Fruit fly (Drosophila melanogaster) whole organism, pupa: Measurements from ENCODE around the gene CG14194.

ENCODE experiments used
- CG10348 ChIP-seq: fragments of 200-800 bp; sonication (Bioruptor generic); IDR thresholded peaks from 2 replicates; pipeline ENCODE4 v1.3.6; 2022; ENCODE audit warnings: missing biosample characterization, missing genetic modification characterization
- CG12605 ChIP-seq: fragments of 200-800 bp; sonication (Bioruptor generic); IDR thresholded peaks from 2 replicates; pipeline ENCODE4 v1.3.6; 2022; ENCODE audit warnings: missing biosample characterization, missing genetic modification characterization
- CG13204 ChIP-seq: fragments of 200-800 bp; sonication (Bioruptor generic); optimal IDR thresholded peaks from 2 replicates; lab custom pipeline; 2018; ENCODE audit warnings: missing biosample characterization, mild to moderate bottlenecking, missing genetic modification characterization, moderate library complexity
- CG14655 ChIP-seq: fragments of 200-800 bp; sonication (Bioruptor generic); optimal IDR thresholded peaks from 3 replicates; lab custom pipeline; 2017; ENCODE audit warnings: mild to moderate bottlenecking, missing biosample characterization, missing genetic modification reagents, missing genetic modification characterization
- CG15710 ChIP-seq: fragments of 200-800 bp; sonication (Bioruptor generic); optimal IDR thresholded peaks from 2 replicates; lab custom pipeline; 2018; ENCODE audit warnings: missing biosample characterization, mild to moderate bottlenecking, missing genetic modification characterization, moderate library complexity
- CG17806 ChIP-seq: fragments of 200-800 bp; sonication (Bioruptor generic); optimal IDR thresholded peaks from 2 replicates; lab custom pipeline; 2018; ENCODE audit warnings: missing biosample characterization, mild to moderate bottlenecking, missing genetic modification characterization, moderate library complexity
- CG32121 ChIP-seq: fragments of 200-800 bp; sonication (Bioruptor generic); IDR thresholded peaks from 2 replicates; pipeline ENCODE4 v1.3.6; 2022; ENCODE audit warnings: missing biosample characterization, missing genetic modification characterization
- CG34367 ChIP-seq: fragments of 200-800 bp; sonication (Bioruptor generic); optimal IDR thresholded peaks from 2 replicates; lab custom pipeline; 2018; ENCODE audit warnings: missing biosample characterization, mild to moderate bottlenecking, missing genetic modification characterization
- CG4496 ChIP-seq: fragments of 200-800 bp; sonication (Bioruptor generic); IDR thresholded peaks from 3 replicates; pipeline ENCODE4 v1.3.6; 2022; ENCODE audit warnings: missing biosample characterization, missing genetic modification characterization
- CG8159 ChIP-seq: fragments of 200-800 bp; sonication (Bioruptor generic); optimal IDR thresholded peaks from 3 replicates; lab custom pipeline; 2018; ENCODE audit warnings: missing biosample characterization, mild to moderate bottlenecking, missing genetic modification characterization, moderate library complexity
- CG8301 ChIP-seq: fragments of 200-800 bp; sonication (Bioruptor generic); optimal IDR thresholded peaks from 2 replicates; lab custom pipeline; 2018; ENCODE audit warnings: missing biosample characterization, mild to moderate bottlenecking, missing genetic modification characterization
- CG9948 ChIP-seq: fragments of 200-800 bp; sonication (Bioruptor generic); optimal IDR thresholded peaks from 2 replicates; lab custom pipeline; 2018; ENCODE audit warnings: missing biosample characterization, mild to moderate bottlenecking, missing genetic modification characterization, moderate library complexity
- D1 ChIP-seq: fragments of 200-800 bp; sonication (Bioruptor generic); optimal IDR thresholded peaks from 2 replicates; lab custom pipeline; 2018; ENCODE audit warnings: missing biosample characterization, mild to moderate bottlenecking, missing genetic modification characterization, moderate library complexity
- EcR ChIP-seq: fragments of 200-800 bp; sonication (Bioruptor generic); optimal IDR thresholded peaks from 3 replicates; lab custom pipeline; 2019; ENCODE audit warnings: missing biosample characterization, missing genetic modification characterization, mild to moderate bottlenecking, moderate library complexity, missing genetic modification reagents
- Ets98B ChIP-seq: fragments of 200-800 bp; sonication (Bioruptor generic); IDR thresholded peaks from 2 replicates; pipeline ENCODE4 v1.3.6; 2022; ENCODE audit warnings: missing biosample characterization, missing genetic modification characterization
- Pif1A ChIP-seq: fragments of 200-800 bp; sonication (Bioruptor generic); optimal IDR thresholded peaks from 3 replicates; lab custom pipeline; 2016; ENCODE audit warnings: missing biosample characterization, missing genetic modification characterization
- Pif1B ChIP-seq: fragments of 200-800 bp; sonication (Bioruptor generic); optimal IDR thresholded peaks from 3 replicates; lab custom pipeline; 2016; ENCODE audit warnings: missing biosample characterization, missing genetic modification characterization
- Snoo ChIP-seq: fragments of 200-800 bp; sonication (Bioruptor generic); optimal IDR thresholded peaks from 3 replicates; lab custom pipeline; 2017; ENCODE audit warnings: missing biosample characterization, mild to moderate bottlenecking, missing genetic modification characterization, inconsistent platforms
- fd96Ca ChIP-seq: fragments of 200-800 bp; sonication (Bioruptor generic); IDR thresholded peaks from 3 replicates; pipeline ENCODE4 v1.3.6; 2022; ENCODE audit warnings: missing biosample characterization, missing genetic modification characterization
- gl ChIP-seq: fragments of 200-800 bp; sonication (Bioruptor generic); optimal IDR thresholded peaks from 2 replicates; lab custom pipeline; 2018; ENCODE audit warnings: missing biosample characterization, mild to moderate bottlenecking, missing genetic modification characterization
- rn ChIP-seq: fragments of 200-800 bp; sonication (Bioruptor generic); IDR thresholded peaks from 2 replicates; pipeline ENCODE4 v1.3.6; 2022; ENCODE audit warnings: missing biosample characterization, missing genetic modification characterization

The CG14194 gene

DNA sequence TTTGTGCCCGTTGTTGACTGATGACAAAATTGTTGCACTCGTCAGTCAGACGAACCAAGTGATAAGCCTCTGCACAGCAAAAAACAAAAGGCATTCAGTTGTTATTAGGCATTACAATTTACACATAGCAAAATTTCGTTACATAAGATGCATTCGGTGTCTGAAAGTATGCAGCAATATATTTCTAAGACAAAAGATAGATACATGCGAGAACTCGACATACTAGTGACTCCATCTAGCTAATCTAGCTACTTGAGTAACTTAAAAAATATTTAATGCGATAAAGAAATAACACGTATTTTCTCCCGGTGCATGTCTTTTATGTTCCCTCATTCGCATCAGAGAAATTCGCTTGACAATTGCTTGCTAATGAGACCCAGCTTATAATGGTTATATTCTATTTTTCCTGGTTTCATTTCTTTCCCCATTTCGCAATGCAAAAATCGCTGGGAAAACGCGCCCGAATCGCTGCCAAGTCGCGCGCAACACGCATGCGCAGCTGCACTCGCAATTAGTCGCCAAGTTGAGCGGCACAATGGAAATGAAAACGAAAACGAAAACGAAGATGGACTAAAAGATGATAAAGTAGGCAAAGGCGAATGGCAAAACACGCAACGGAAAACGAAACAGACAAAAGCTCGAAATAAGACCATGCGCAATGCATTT is 31.0 kb upstream of the CG14194 start:
- TF ChIP-seq CG8301 (peak; percentile 52), CG8159 (peak; percentile 69), Pif1B (GFP tag; lab: Kevin White, UChicago) (peak; percentile 80), gl (tag; lab: Kevin White, UChicago) (peak; percentile 43), CG34367 (tag; lab: Kevin White, UChicago) (peak; percentile 79), Ets98B (GFP tag; lab: Robert Waterston, UW) (peak; percentile 36), CG10348 (GFP tag; lab: Robert Waterston, UW) (no peak), D1 (tag; lab: Kevin White, UChicago) (no peak), CG9948 (tag; lab: Kevin White, UChicago) (peak; percentile 69), CG32121 (GFP tag; lab: Robert Waterston, UW) (peak; percentile 45; the same call in 1 of the 2 replicates), CG4496 (GFP tag; lab: Robert Waterston, UW) (peak; percentile 41; the same call in 2 of the 3 replicates), CG17806 (tag; lab: Kevin White, UChicago) (peak; percentile 51), CG14655 (GFP tag; lab: Kevin White, UChicago) (peak; percentile 64), CG15710 (tag; lab: Kevin White, UChicago) (peak; percentile 78), fd96Ca (GFP tag; lab: Robert Waterston, UW) (peak; percentile 54; the same call in 1 of the 3 replicates), Pif1A (GFP tag; lab: Kevin White, UChicago) (peak; percentile 86), CG12605 (no peak), EcR (GFP tag; lab: Kevin White, UChicago) (no peak), Snoo (tag; lab: Kevin White, UChicago) (peak; percentile 49), CG13204 (GFP tag; lab: Kevin White, UChicago) (peak; percentile 43), rn (GFP tag; lab: Robert Waterston, UW) (0 out of 2 replicates have a peak, but pooled peaks have one; percentile 42)

- no peak for TF ChIP-seq CG9948 (tag; lab: Kevin White, UChicago)
- TF ChIP-seq Snoo (tag; lab: Kevin White, UChicago) = no peak
- TF ChIP-seq fd96Ca (GFP tag; lab: Robert Waterston, UW) = no peak
- no peak for TF ChIP-seq EcR (GFP tag; lab: Kevin White, UChicago)
- no peak for TF ChIP-seq CG10348 (GFP tag; lab: Robert Waterston, UW)
- TF ChIP-seq Pif1B (GFP tag; lab: Kevin White, UChicago) = no peak
- TF ChIP-seq CG15710 (tag; lab: Kevin White, UChicago) = no peak
- TF ChIP-seq CG14655 (GFP tag; lab: Kevin White, UChicago) = no peak
- no peak for TF ChIP-seq D1 (tag; lab: Kevin White, UChicago)
- TF ChIP-seq gl (tag; lab: Kevin White, UChicago) = no peak
- TF ChIP-seq CG12605 = no peak
- no peak for TF ChIP-seq CG13204 (GFP tag; lab: Kevin White, UChicago)
- no peak for TF ChIP-seq Pif1A (GFP tag; lab: Kevin White, UChicago)
- no peak for TF ChIP-seq CG4496 (GFP tag; lab: Robert Waterston, UW)
- no peak for TF ChIP-seq Ets98B (GFP tag; lab: Robert Waterston, UW)
- no peak for TF ChIP-seq CG32121 (GFP tag; lab: Robert Waterston, UW)
- no peak for TF ChIP-seq CG17806 (tag; lab: Kevin White, UChicago)
- no peak for TF ChIP-seq CG34367 (tag; lab: Kevin White, UChicago)
- TF ChIP-seq, all 21 proteins: peak for 0
Measured at dm6 chrX:19163446-19163845, 29.9 kb upstream of the CG14194 start.

- TF ChIP-seq CG9948 (tag; lab: Kevin White, UChicago) (peak; percentile 17), EcR (GFP tag; lab: Kevin White, UChicago) (no peak), Ets98B (GFP tag; lab: Robert Waterston, UW) (no peak), CG34367 (tag; lab: Kevin White, UChicago) (no peak), CG4496 (GFP tag; lab: Robert Waterston, UW) (0 out of 3 replicates have a peak, but pooled peaks have one; percentile 34), CG12605 (no peak), CG8301 (no peak), rn (GFP tag; lab: Robert Waterston, UW) (no peak), Snoo (tag; lab: Kevin White, UChicago) (peak; percentile 58), Pif1A (GFP tag; lab: Kevin White, UChicago) (peak; percentile 23)
Measured at dm6 chrX:19164726-19165125, 28.6 kb upstream of the CG14194 start.

dm6 chrX:19165144-19166011 is 28.0 kb upstream of the CG14194 start:
- TF ChIP-seq CG13204 (GFP tag; lab: Kevin White, UChicago) = peak; percentile 81
- peak; percentile 61 for TF ChIP-seq Ets98B (GFP tag; lab: Robert Waterston, UW)
- TF ChIP-seq D1 (tag; lab: Kevin White, UChicago) = no peak
- TF ChIP-seq CG8301 = no peak
- no peak for TF ChIP-seq rn (GFP tag; lab: Robert Waterston, UW)
- TF ChIP-seq CG8159 = peak; percentile 43
- peak; percentile 79 for TF ChIP-seq gl (tag; lab: Kevin White, UChicago)
- no peak for TF ChIP-seq Pif1A (GFP tag; lab: Kevin White, UChicago)
- peak; percentile 36; the same call in 1 of the 2 replicates for TF ChIP-seq CG32121 (GFP tag; lab: Robert Waterston, UW)
- peak; percentile 83 for TF ChIP-seq CG12605
- peak; percentile 49 for TF ChIP-seq CG34367 (tag; lab: Kevin White, UChicago)
- no peak for TF ChIP-seq EcR (GFP tag; lab: Kevin White, UChicago)
- TF ChIP-seq CG10348 (GFP tag; lab: Robert Waterston, UW) = no peak
- TF ChIP-seq CG9948 (tag; lab: Kevin White, UChicago) = peak; percentile 25
- peak; percentile 16 for TF ChIP-seq CG17806 (tag; lab: Kevin White, UChicago)
- peak; percentile 40; the same call in 1 of the 3 replicates for TF ChIP-seq fd96Ca (GFP tag; lab: Robert Waterston, UW)
- TF ChIP-seq CG14655 (GFP tag; lab: Kevin White, UChicago) = no peak
- TF ChIP-seq CG4496 (GFP tag; lab: Robert Waterston, UW) = peak; percentile 81
- no peak for TF ChIP-seq Pif1B (GFP tag; lab: Kevin White, UChicago)
- no peak for TF ChIP-seq Snoo (tag; lab: Kevin White, UChicago)
- peak; percentile 63 for TF ChIP-seq CG15710 (tag; lab: Kevin White, UChicago)
